Fruit fly (Drosophila melanogaster) whole organism, adult: ENCODE measurements around the gene Pdha.
A peak's percentile ranks its signal among the peaks of the same experiment; 100 is the strongest.

Experiments
- kay ChIP-seq: fragments of 200-800 bp; sonication (Bioruptor generic); peaks from one replicate; lab custom pipeline; 2016; ENCODE audit warnings: missing biosample characterization, missing genetic modification characterization, borderline replicate concordance
- toe ChIP-seq: fragments of 200-800 bp; sonication (Bioruptor generic); optimal IDR thresholded peaks from 2 replicates; lab custom pipeline; 2016; ENCODE audit warnings: missing biosample characterization, missing genetic modification characterization

DNA sequence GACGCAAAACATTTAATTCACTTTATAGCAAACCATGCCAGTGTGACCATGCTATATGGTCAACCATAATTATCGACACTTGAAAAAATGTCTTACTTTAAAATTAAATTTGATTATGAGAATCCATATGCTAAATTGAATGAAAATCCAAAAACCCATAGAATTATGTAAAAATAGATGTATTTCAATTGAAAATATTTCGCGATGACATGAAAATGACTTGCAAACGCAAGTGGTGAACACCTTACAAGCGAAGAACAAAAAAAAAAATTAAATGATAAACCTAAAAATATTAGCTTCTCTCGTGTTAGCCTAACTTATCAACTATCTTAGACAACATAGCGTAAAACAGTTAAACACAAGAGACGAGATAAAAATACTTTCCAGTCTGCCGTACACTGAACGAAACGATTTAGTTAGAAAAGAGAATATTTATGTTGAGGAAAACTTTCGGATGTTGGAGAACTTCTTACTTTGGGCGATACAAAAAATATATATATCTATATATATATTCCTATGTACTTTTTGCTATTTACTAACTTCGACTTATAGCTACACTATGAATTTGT is 22.2 kb upstream of the Pdha start:
- TF ChIP-seq kay (GFP tag; lab: Kevin White, UChicago) (peak; percentile 61), toe (GFP tag; lab: Kevin White, UChicago) (peak; percentile 16)
